Worm (Caenorhabditis elegans) whole organism, L3 larva: ENCODE data around the gene H08M01.1.

Source experiments
- egl-27 ChIP-seq: sonication (generic microtip); optimal IDR thresholded peaks from 4 replicates; lab custom pipeline; 2017; ENCODE audit warnings: missing biosample characterization, missing genetic modification reagents, missing genetic modification characterization
- elt-2 ChIP-seq: sonication (generic microtip); optimal IDR thresholded peaks from 2 replicates; lab custom pipeline; 2016; ENCODE audit warnings: missing genetic modification reagents, mild to moderate bottlenecking, missing genetic modification characterization, missing compliant biosample characterization
- fkh-10 ChIP-seq: sonication (generic microtip); optimal IDR thresholded peaks from 2 replicates; lab custom pipeline; 2017; ENCODE audit warnings: missing biosample characterization, missing genetic modification reagents, missing genetic modification characterization
- fos-1 ChIP-seq: fragments of 150-350 bp; optimal IDR thresholded peaks from 2 replicates; lab custom pipeline; 2014; ENCODE audit warnings: missing biosample characterization, missing genetic modification characterization
- hmg-11 ChIP-seq: sonication (generic microtip); optimal IDR thresholded peaks from 2 replicates; lab custom pipeline; 2016; ENCODE audit warnings: missing genetic modification characterization, missing compliant biosample characterization
- nhr-12 ChIP-seq: fragments of 150-350 bp; optimal IDR thresholded peaks from 2 replicates; lab custom pipeline; 2014; ENCODE audit warnings: missing biosample characterization, missing genetic modification characterization
- nhr-28 ChIP-seq: fragments of 150-350 bp; optimal IDR thresholded peaks from 2 replicates; lab custom pipeline; 2014; ENCODE audit warnings: missing biosample characterization, missing genetic modification characterization
- nhr-67 ChIP-seq: fragments of 150-350 bp; optimal IDR thresholded peaks from 2 replicates; lab custom pipeline; 2014; ENCODE audit warnings: missing biosample characterization, missing genetic modification characterization
- nhr-76 ChIP-seq: fragments of 150-350 bp; sonication (generic microtip); optimal IDR thresholded peaks from 5 replicates; lab custom pipeline; 2014; ENCODE audit warnings: missing biosample characterization, missing genetic modification characterization
- pha-4 ChIP-seq: fragments of 150-350 bp; optimal IDR thresholded peaks from 2 replicates; lab custom pipeline; 2014; ENCODE audit warnings: missing biosample characterization, missing genetic modification reagents, missing genetic modification characterization
- zag-1 ChIP-seq: fragments of 150-350 bp; optimal IDR thresholded peaks from 2 replicates; lab custom pipeline; 2014; ENCODE audit warnings: missing biosample characterization, missing genetic modification characterization

ce11 chrIV:13882573-13882972 is 46.4 kb upstream of the H08M01.1 start, which contains the start of gene thoc-7:
- TF ChIP-seq zag-1 (no peak), nhr-28 (no peak), elt-2 (no peak), hmg-11 (tag; lab: Kevin White, UChicago) (no peak), egl-27 (tag; lab: Kevin White, UChicago) (no peak), fos-1 (no peak), nhr-76 (no peak), fkh-10 (no peak), nhr-67 (tag; lab: Kevin White, UChicago) (no peak), nhr-12 (tag; lab: Kevin White, UChicago) (no peak), pha-4 (tag; lab: Kevin White, UChicago) (no peak)
